Fruit fly (Drosophila melanogaster) whole organism, prepupa: ENCODE data around the gene CG14646.
A peak's percentile ranks its signal among the peaks of the same experiment; 100 is the strongest.

Source experiments
- Blimp-1 ChIP-seq: fragments of 200-800 bp; sonication (Bioruptor generic); optimal IDR thresholded peaks from 3 replicates; lab custom pipeline; 2017; ENCODE audit warnings: missing biosample characterization, missing genetic modification characterization, mild to moderate bottlenecking, moderate library complexity, missing genetic modification reagents
- CG10669 ChIP-seq: fragments of 200-800 bp; sonication (Bioruptor generic); optimal IDR thresholded peaks from 3 replicates; lab custom pipeline; 2018; ENCODE audit warnings: missing biosample characterization, mild to moderate bottlenecking, missing genetic modification characterization, moderate library complexity
- CG11294 ChIP-seq: fragments of 200-800 bp; sonication (Bioruptor generic); IDR thresholded peaks from 2 replicates; pipeline ENCODE4 v1.3.6; 2022; ENCODE audit warnings: missing biosample characterization, missing genetic modification characterization
- CG11762 ChIP-seq: fragments of 200-800 bp; sonication (Bioruptor generic); optimal IDR thresholded peaks from 3 replicates; lab custom pipeline; 2016; ENCODE audit warnings: missing biosample characterization, missing genetic modification characterization; ENCODE audit not compliant: insufficient read depth
- CG11902 ChIP-seq: fragments of 200-800 bp; sonication (Bioruptor generic); optimal IDR thresholded peaks from 3 replicates; lab custom pipeline; 2016; ENCODE audit warnings: missing biosample characterization, missing genetic modification characterization
- CG15336 ChIP-seq: fragments of 200-800 bp; sonication (Bioruptor generic); IDR thresholded peaks from 2 replicates; pipeline ENCODE4 v1.3.6; 2022; ENCODE audit warnings: missing biosample characterization, missing genetic modification characterization
- CG1621 ChIP-seq: fragments of 200-800 bp; sonication (Bioruptor generic); optimal IDR thresholded peaks from 3 replicates; lab custom pipeline; 2018; ENCODE audit warnings: missing biosample characterization, mild to moderate bottlenecking, missing genetic modification characterization
- CG16779 ChIP-seq: fragments of 200-800 bp; sonication (Bioruptor generic); optimal IDR thresholded peaks from 3 replicates; lab custom pipeline; 2017; ENCODE audit warnings: missing biosample characterization, mild to moderate bottlenecking, missing genetic modification characterization
- CG3032 ChIP-seq: fragments of 200-800 bp; optimal IDR thresholded peaks from 2 replicates; lab custom pipeline; 2019; ENCODE audit warnings: missing biosample characterization, mild to moderate bottlenecking, missing genetic modification characterization, moderate library complexity
- CG31627 ChIP-seq: fragments of 200-800 bp; sonication (Bioruptor generic); optimal IDR thresholded peaks from 3 replicates; lab custom pipeline; 2016; ENCODE audit warnings: missing biosample characterization, missing genetic modification characterization
- CG32006 ChIP-seq: fragments of 200-800 bp; sonication (Bioruptor generic); optimal IDR thresholded peaks from 3 replicates; lab custom pipeline; 2017; ENCODE audit warnings: missing biosample characterization, mild to moderate bottlenecking, missing genetic modification characterization
- CG3919 ChIP-seq: fragments of 200-800 bp; sonication (Bioruptor generic); optimal IDR thresholded peaks from 3 replicates; lab custom pipeline; 2016; ENCODE audit warnings: missing biosample characterization, missing genetic modification characterization
- CG4318 ChIP-seq: fragments of 200-800 bp; sonication (Bioruptor generic); optimal IDR thresholded peaks from 3 replicates; lab custom pipeline; 2017; ENCODE audit warnings: missing biosample characterization, mild to moderate bottlenecking, missing genetic modification characterization
- CG6276 ChIP-seq: fragments of 200-800 bp; sonication (Bioruptor generic); optimal IDR thresholded peaks from 2 replicates; lab custom pipeline; 2017; ENCODE audit warnings: missing biosample characterization, mild to moderate bottlenecking, missing genetic modification characterization
- CG6808 ChIP-seq: fragments of 200-800 bp; sonication (Bioruptor generic); optimal IDR thresholded peaks from 3 replicates; lab custom pipeline; 2017; ENCODE audit warnings: missing biosample characterization, missing genetic modification characterization, mild to moderate bottlenecking, moderate library complexity, missing genetic modification reagents
- CG7368 ChIP-seq: fragments of 200-800 bp; sonication (Bioruptor generic); optimal IDR thresholded peaks from 3 replicates; lab custom pipeline; 2016; ENCODE audit warnings: missing biosample characterization, missing genetic modification characterization
- CG8119 ChIP-seq: fragments of 200-800 bp; sonication (Bioruptor generic); IDR thresholded peaks from 3 replicates; pipeline ENCODE4 v1.3.6; 2022; ENCODE audit warnings: missing biosample characterization, missing genetic modification characterization
- CG8319 ChIP-seq: fragments of 200-800 bp; sonication (Bioruptor generic); optimal IDR thresholded peaks from 3 replicates; lab custom pipeline; 2016; ENCODE audit warnings: missing biosample characterization, missing genetic modification characterization
- CG8632 ChIP-seq: fragments of 200-800 bp; sonication (Bioruptor generic); optimal IDR thresholded peaks from 3 replicates; lab custom pipeline; 2016; ENCODE audit warnings: missing biosample characterization, missing genetic modification characterization
- CG9139 ChIP-seq: fragments of 200-800 bp; sonication (Bioruptor generic); optimal IDR thresholded peaks from 3 replicates; lab custom pipeline; 2017; ENCODE audit warnings: missing biosample characterization, mild to moderate bottlenecking, missing genetic modification characterization
- Eip75B ChIP-seq: fragments of 200-800 bp; sonication (Bioruptor generic); optimal IDR thresholded peaks from 3 replicates; lab custom pipeline; 2016; ENCODE audit warnings: missing biosample characterization, missing genetic modification characterization
- Eip78C ChIP-seq: fragments of 200-800 bp; sonication (Bioruptor generic); peaks from one replicate; lab custom pipeline; 2016; ENCODE audit warnings: missing biosample characterization, missing genetic modification characterization
- Eip93F ChIP-seq: fragments of 200-800 bp; sonication (Bioruptor generic); optimal IDR thresholded peaks from 2 replicates; lab custom pipeline; 2016; ENCODE audit warnings: missing biosample characterization, mild to moderate bottlenecking, missing genetic modification characterization
- Ets21C ChIP-seq: fragments of 200-800 bp; sonication (Bioruptor generic); optimal IDR thresholded peaks from 3 replicates; lab custom pipeline; 2016; ENCODE audit warnings: missing biosample characterization, missing genetic modification characterization
- Ets96B ChIP-seq: fragments of 200-800 bp; optimal IDR thresholded peaks from 2 replicates; lab custom pipeline; 2019; ENCODE audit warnings: missing biosample characterization, mild to moderate bottlenecking, missing genetic modification characterization, moderate library complexity
- Gug ChIP-seq: fragments of 200-800 bp; sonication (Bioruptor generic); IDR thresholded peaks from 2 replicates; pipeline ENCODE4 v1.3.6; 2022; ENCODE audit warnings: missing biosample characterization, missing genetic modification characterization
- Hr39 ChIP-seq: fragments of 200-800 bp; sonication (Bioruptor generic); optimal IDR thresholded peaks from 2 replicates; lab custom pipeline; 2016; ENCODE audit warnings: missing biosample characterization, missing genetic modification characterization
- Hr4 ChIP-seq: fragments of 200-800 bp; sonication (Bioruptor generic); optimal IDR thresholded peaks from 3 replicates; lab custom pipeline; 2016; ENCODE audit warnings: missing biosample characterization, missing genetic modification characterization
- Lpt ChIP-seq: fragments of 200-800 bp; sonication (Bioruptor generic); optimal IDR thresholded peaks from 3 replicates; lab custom pipeline; 2016; ENCODE audit warnings: missing biosample characterization, missing genetic modification characterization
- Met ChIP-seq: fragments of 200-800 bp; sonication (Bioruptor generic); optimal IDR thresholded peaks from 3 replicates; lab custom pipeline; 2016; ENCODE audit warnings: missing biosample characterization, missing genetic modification characterization
- Smox ChIP-seq: fragments of 200-800 bp; sonication (Bioruptor generic); optimal IDR thresholded peaks from 3 replicates; lab custom pipeline; 2016; ENCODE audit warnings: missing biosample characterization, missing genetic modification characterization
- Sox14 ChIP-seq: fragments of 200-800 bp; sonication (Bioruptor generic); optimal IDR thresholded peaks from 3 replicates; lab custom pipeline; 2016; ENCODE audit warnings: missing biosample characterization, missing genetic modification characterization
- Sox15 ChIP-seq: fragments of 200-800 bp; sonication (Bioruptor generic); optimal IDR thresholded peaks from 3 replicates; lab custom pipeline; 2016; ENCODE audit warnings: missing biosample characterization, missing genetic modification characterization
- achi ChIP-seq: fragments of 200-800 bp; sonication (Bioruptor generic); optimal IDR thresholded peaks from 3 replicates; lab custom pipeline; 2016; ENCODE audit warnings: missing biosample characterization, missing genetic modification characterization
- cyc ChIP-seq: fragments of 200-800 bp; sonication (Bioruptor generic); optimal IDR thresholded peaks from 3 replicates; lab custom pipeline; 2016; ENCODE audit warnings: missing biosample characterization, missing genetic modification characterization
- dac ChIP-seq: fragments of 200-800 bp; sonication (Bioruptor generic); optimal IDR thresholded peaks from 2 replicates; lab custom pipeline; 2017; ENCODE audit warnings: missing biosample characterization, mild to moderate bottlenecking, missing genetic modification characterization
- dsx ChIP-seq: fragments of 200-800 bp; optimal IDR thresholded peaks from 3 replicates; lab custom pipeline; 2019; ENCODE audit warnings: missing biosample characterization, mild to moderate bottlenecking, missing genetic modification characterization, moderate library complexity; ENCODE audit not compliant: poor library complexity, severe bottlenecking
- esn ChIP-seq: fragments of 200-800 bp; sonication (Bioruptor generic); optimal IDR thresholded peaks from 2 replicates; lab custom pipeline; 2016; ENCODE audit warnings: missing biosample characterization, mild to moderate bottlenecking, missing genetic modification characterization, moderate library complexity
- fd59A ChIP-seq: fragments of 200-800 bp; sonication (Bioruptor generic); optimal IDR thresholded peaks from 2 replicates; lab custom pipeline; 2017; ENCODE audit warnings: missing biosample characterization, mild to moderate bottlenecking, missing genetic modification characterization, missing genetic modification reagents
- fd85E ChIP-seq: fragments of 200-800 bp; sonication (Bioruptor generic); optimal IDR thresholded peaks from 3 replicates; lab custom pipeline; 2016; ENCODE audit warnings: missing biosample characterization, missing genetic modification characterization
- fkh ChIP-seq: fragments of 200-800 bp; sonication (Bioruptor generic); optimal IDR thresholded peaks from 3 replicates; lab custom pipeline; 2017; ENCODE audit warnings: missing biosample characterization, mild to moderate bottlenecking, missing genetic modification characterization, moderate library complexity
- salr ChIP-seq, 2 experiments: fragments of 200-800 bp; sonication (Bioruptor generic); optimal IDR thresholded peaks; 3 replicates each; lab custom pipeline; 2016 to 2018; ENCODE audit warnings: missing biosample characterization in 2 of 2, missing genetic modification characterization in 2 of 2, mild to moderate bottlenecking in 1 of 2
- spab ChIP-seq: fragments of 200-800 bp; sonication (Bioruptor generic); optimal IDR thresholded peaks from 2 replicates; lab custom pipeline; 2017; ENCODE audit warnings: missing biosample characterization, mild to moderate bottlenecking, missing genetic modification characterization, missing genetic modification reagents
- svp ChIP-seq: fragments of 200-800 bp; sonication (Bioruptor generic); peaks from one replicate; lab custom pipeline; 2016; ENCODE audit warnings: missing biosample characterization, missing genetic modification characterization
- topi ChIP-seq: fragments of 200-800 bp; sonication (Bioruptor generic); optimal IDR thresholded peaks from 3 replicates; lab custom pipeline; 2016; ENCODE audit warnings: missing biosample characterization, missing genetic modification characterization
- vri ChIP-seq: fragments of 200-800 bp; sonication (Bioruptor generic); optimal IDR thresholded peaks from 3 replicates; lab custom pipeline; 2016; ENCODE audit warnings: missing biosample characterization, mild to moderate bottlenecking, missing genetic modification characterization

The CG14646 gene

dm6 chr3R:4402884-4403705, 12.9 kb downstream of the CG14646 start, which contains the start of gene lost (continued):
- TF ChIP-seq Lpt (GFP tag; lab: Kevin White, UChicago) = no peak
- TF ChIP-seq CG15336 (GFP tag; lab: Robert Waterston, UW) = no peak
- TF ChIP-seq CG10669 (GFP tag; lab: Kevin White, UChicago) = no peak
- no peak for TF ChIP-seq CG8319 (GFP tag; lab: Kevin White, UChicago)
- no peak for TF ChIP-seq Eip75B (GFP tag; lab: Kevin White, UChicago)
- TF ChIP-seq CG4318 = no peak
- TF ChIP-seq CG11294 (GFP tag; lab: Robert Waterston, UW) = no peak
- TF ChIP-seq CG1621 (tag; lab: Kevin White, UChicago) = peak; percentile 27
- TF ChIP-seq CG8632 (GFP tag; lab: Kevin White, UChicago) = no peak
- TF ChIP-seq topi (GFP tag; lab: Kevin White, UChicago) = peak; percentile 22
- TF ChIP-seq salr (GFP tag; optimal IDR thresholded peaks at IDR 0.05; lab: Kevin White, UChicago) = no peak
- no peak for TF ChIP-seq Hr39 (GFP tag; lab: Kevin White, UChicago)
- TF ChIP-seq dac (GFP tag; lab: Kevin White, UChicago) = no peak
- TF ChIP-seq vri (GFP tag; lab: Kevin White, UChicago) = peak; percentile 8
- TF ChIP-seq Hr4 (GFP tag; lab: Kevin White, UChicago) = no peak
- TF ChIP-seq svp (GFP tag; lab: Kevin White, UChicago) = peak; percentile 92
- TF ChIP-seq spab (GFP tag; lab: Kevin White, UChicago) = no peak
- TF ChIP-seq achi (GFP tag; lab: Kevin White, UChicago) = peak; percentile 99
- TF ChIP-seq CG7368 (GFP tag; lab: Kevin White, UChicago) = no peak
- peak; percentile 26 for TF ChIP-seq Met (GFP tag; lab: Kevin White, UChicago)
- no peak for TF ChIP-seq Blimp-1
- TF ChIP-seq Sox14 (GFP tag; lab: Kevin White, UChicago) = no peak
- peak; percentile 64 for TF ChIP-seq fkh (GFP tag; lab: Kevin White, UChicago)
- 0 out of 3 replicates have a peak, but pooled peaks have one; percentile 27 for TF ChIP-seq CG8119 (GFP tag; lab: Robert Waterston, UW)
- TF ChIP-seq CG3032 = no peak
- TF ChIP-seq CG3919 = no peak
- no peak for TF ChIP-seq CG6276 (GFP tag; lab: Kevin White, UChicago)
- no peak for TF ChIP-seq Sox15 (GFP tag; lab: Kevin White, UChicago)
- no peak for TF ChIP-seq fd85E (GFP tag; lab: Kevin White, UChicago)
- TF ChIP-seq CG31627 = no peak
- peak; percentile 7 for TF ChIP-seq CG16779 (tag; lab: Kevin White, UChicago)
- no peak for TF ChIP-seq CG32006 (GFP tag; lab: Kevin White, UChicago)
- no peak for TF ChIP-seq Ets96B (tag; lab: Kevin White, UChicago)
- no peak for TF ChIP-seq CG11762 (GFP tag; lab: Kevin White, UChicago)
- no peak for TF ChIP-seq cyc (GFP tag; lab: Kevin White, UChicago)

DNA sequence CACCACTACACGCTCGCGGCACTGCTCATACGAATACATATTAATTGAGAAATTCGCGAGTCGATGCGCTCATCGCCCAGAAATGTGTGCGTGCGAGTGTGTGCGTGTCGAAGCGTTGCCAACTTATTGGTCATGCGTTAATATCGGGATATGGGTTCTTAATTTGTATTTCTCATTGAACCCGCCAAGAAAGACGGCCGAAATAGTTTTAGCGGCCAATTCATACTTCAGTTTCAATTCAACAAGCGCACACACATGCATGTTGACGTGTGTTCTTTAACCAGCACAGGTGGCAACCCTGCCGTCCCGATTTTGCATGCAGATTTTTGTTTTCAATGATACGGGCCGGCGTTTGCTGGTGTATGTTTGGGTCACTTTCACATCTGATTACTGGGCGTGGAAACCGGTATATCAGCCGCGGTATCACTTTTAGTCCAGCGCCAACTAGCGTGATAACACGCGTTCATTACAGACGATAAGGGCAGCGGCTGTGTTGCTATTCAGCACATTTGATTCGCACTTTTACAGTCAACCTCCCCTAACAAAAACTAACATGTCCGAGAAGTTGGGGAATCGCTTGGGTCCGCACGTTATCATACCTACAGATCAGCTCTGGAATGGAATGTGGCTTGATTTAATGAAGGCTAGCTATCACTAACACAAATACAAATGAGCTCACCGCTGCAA, 13.7 kb downstream of the CG14646 start:
- TF ChIP-seq dsx (peak; percentile 32), svp (GFP tag; lab: Kevin White, UChicago) (peak; percentile 92), fd59A (GFP tag; lab: Kevin White, UChicago) (no peak), CG31627 (peak; percentile 47), Blimp-1 (peak; percentile 94), CG11902 (peak; percentile 9), CG10669 (GFP tag; lab: Kevin White, UChicago) (no peak), CG9139 (GFP tag; lab: Kevin White, UChicago) (no peak), fd85E (GFP tag; lab: Kevin White, UChicago) (no peak), Smox (GFP tag; lab: Kevin White, UChicago) (peak; percentile 47), Eip75B (GFP tag; lab: Kevin White, UChicago) (peak; percentile 57), CG6276 (GFP tag; lab: Kevin White, UChicago) (peak; percentile 26), Eip78C (peak; percentile 86), CG3919 (peak; percentile 51), Sox15 (GFP tag; lab: Kevin White, UChicago) (no peak), CG6808 (GFP tag; lab: Kevin White, UChicago) (no peak), CG8632 (GFP tag; lab: Kevin White, UChicago) (no peak), CG11762 (GFP tag; lab: Kevin White, UChicago) (peak; percentile 25), Ets21C (GFP tag; lab: Kevin White, UChicago) (peak; percentile 45), achi (GFP tag; lab: Kevin White, UChicago) (peak; percentile 38), Gug (GFP tag; lab: Robert Waterston, UW) (no peak), esn (GFP tag; lab: Kevin White, UChicago) (peak; percentile 66), Eip93F (GFP tag; lab: Kevin White, UChicago) (peak; percentile 19), Hr39 (GFP tag; lab: Kevin White, UChicago) (no peak)
